Worm (Caenorhabditis elegans) whole organism, L4 larva: ENCODE data around the gene B0302.5.

Experiments used
- D1046.2 ChIP-seq: fragments of 200-800 bp; sonication (Bioruptor generic); IDR thresholded peaks from 2 replicates; pipeline ENCODE4 v1.3.6; 2022; ENCODE audit warnings: missing genetic modification characterization, missing compliant biosample characterization
- F37D6.2 ChIP-seq: sonication (generic microtip); optimal IDR thresholded peaks from 2 replicates; lab custom pipeline; 2016; ENCODE audit warnings: mild to moderate bottlenecking, missing genetic modification characterization, missing compliant biosample characterization
- F44E2.7 ChIP-seq: fragments of 200-800 bp; sonication (Bioruptor generic); IDR thresholded peaks from 2 replicates; pipeline ENCODE4 v2.1.2; 2022; ENCODE audit warnings: missing genetic modification characterization, missing compliant biosample characterization
- R02D3.7 ChIP-seq: fragments of 150-350 bp; sonication (generic microtip); optimal IDR thresholded peaks from 3 replicates; lab custom pipeline; 2014; ENCODE audit warnings: missing biosample characterization, missing genetic modification characterization
- T20F7.1 ChIP-seq: fragments of 200-800 bp; sonication (Bioruptor generic); optimal IDR thresholded peaks from 2 replicates; lab custom pipeline; 2018; ENCODE audit warnings: mild to moderate bottlenecking, missing genetic modification characterization, missing compliant biosample characterization
- T26A8.4 ChIP-seq: fragments of 200-800 bp; sonication (Bioruptor generic); IDR thresholded peaks from 2 replicates; pipeline ENCODE4 v1.3.6; 2022; ENCODE audit warnings: missing genetic modification characterization, missing compliant biosample characterization
- Y5F2A.4 ChIP-seq: fragments of 200-800 bp; sonication (Bioruptor generic); optimal IDR thresholded peaks from 2 replicates; lab custom pipeline; 2018; ENCODE audit warnings: mild to moderate bottlenecking, missing genetic modification characterization, missing compliant biosample characterization
- ZK337.2 ChIP-seq: fragments of 200-800 bp; sonication (Bioruptor generic); IDR thresholded peaks from 2 replicates; pipeline ENCODE4 v1.3.6; 2022; ENCODE audit warnings: missing genetic modification reagents, missing genetic modification characterization, missing compliant biosample characterization
- ama-1 ChIP-seq: fragments of 150-350 bp; optimal IDR thresholded peaks from 2 replicates; lab custom pipeline; 2014; ENCODE audit warnings: inconsistent platforms, mixed read lengths
- attf-4 ChIP-seq: sonication (generic microtip); optimal IDR thresholded peaks from 3 replicates; lab custom pipeline; 2017; ENCODE audit warnings: missing biosample characterization, missing genetic modification characterization
- ceh-20 ChIP-seq: fragments of 200-800 bp; sonication (Bioruptor generic); IDR thresholded peaks from 2 replicates; pipeline ENCODE4 v1.3.6; 2022; ENCODE audit warnings: missing genetic modification reagents, missing genetic modification characterization, missing compliant biosample characterization
- ceh-28 ChIP-seq: fragments of 150-350 bp; optimal IDR thresholded peaks from 2 replicates; lab custom pipeline; 2014; ENCODE audit warnings: missing biosample characterization, missing genetic modification reagents, missing genetic modification characterization
- ceh-32 ChIP-seq: sonication (generic microtip); optimal IDR thresholded peaks from 2 replicates; lab custom pipeline; 2016; ENCODE audit warnings: mild to moderate bottlenecking, missing genetic modification characterization, missing compliant biosample characterization; ENCODE audit not compliant: poor library complexity
- ceh-44 ChIP-seq: fragments of 200-800 bp; sonication (Bioruptor generic); IDR thresholded peaks from 2 replicates; pipeline ENCODE4 v1.3.6; 2022; ENCODE audit warnings: missing genetic modification reagents, missing genetic modification characterization, missing compliant biosample characterization
- cey-2 ChIP-seq: sonication (generic microtip); optimal IDR thresholded peaks from 3 replicates; lab custom pipeline; 2017; ENCODE audit warnings: missing genetic modification characterization, mild to moderate bottlenecking, missing compliant biosample characterization, antibody characterized with exemption, borderline replicate concordance; ENCODE audit not compliant: insufficient read depth
- ctbp-1 ChIP-seq: fragments of 200-800 bp; sonication (Bioruptor generic); IDR thresholded peaks from 2 replicates; pipeline ENCODE4 v1.3.6; 2022; ENCODE audit warnings: missing genetic modification reagents, missing genetic modification characterization, missing compliant biosample characterization
- daf-19 ChIP-seq: fragments of 200-800 bp; sonication (Bioruptor generic); conservative IDR thresholded peaks from 2 replicates; pipeline ENCODE4 v1.3.6; 2022; ENCODE audit warnings: missing genetic modification characterization, missing compliant biosample characterization
- dmd-6 ChIP-seq: fragments of 200-800 bp; sonication (Bioruptor generic); IDR thresholded peaks from 2 replicates; pipeline ENCODE4 v1.3.6; 2022; ENCODE audit warnings: missing genetic modification reagents, missing genetic modification characterization, missing compliant biosample characterization
- dve-1 ChIP-seq: sonication (generic microtip); optimal IDR thresholded peaks from 2 replicates; lab custom pipeline; 2017; ENCODE audit warnings: antibody characterized with exemption, mild to moderate bottlenecking, missing genetic modification characterization, missing compliant biosample characterization; ENCODE audit not compliant: insufficient read depth
- egl-27 ChIP-seq: sonication (generic microtip); optimal IDR thresholded peaks from 3 replicates; lab custom pipeline; 2017; ENCODE audit warnings: missing biosample characterization, missing genetic modification reagents, missing genetic modification characterization
- fos-1 ChIP-seq: fragments of 150-350 bp; optimal IDR thresholded peaks from 2 replicates; lab custom pipeline; 2014; ENCODE audit warnings: missing biosample characterization, missing genetic modification characterization
- hif-1 ChIP-seq, 2 experiments: sonication (generic microtip); optimal IDR thresholded peaks; 2 replicates each; lab custom pipeline; 2016 to 2017; ENCODE audit warnings: missing compliant biosample characterization in 2 of 2, missing genetic modification characterization in 2 of 2, missing genetic modification reagents in 2 of 2, missing genotype in 2 of 2, mild to moderate bottlenecking in 1 of 2
- hlh-30 ChIP-seq: sonication (generic microtip); optimal IDR thresholded peaks from 2 replicates; lab custom pipeline; 2017; ENCODE audit warnings: antibody characterized with exemption, mild to moderate bottlenecking, missing genetic modification characterization, missing compliant biosample characterization; ENCODE audit not compliant: insufficient read depth
- hmg-1.1 ChIP-seq: fragments of 200-800 bp; sonication (Bioruptor generic); IDR thresholded peaks from 2 replicates; pipeline ENCODE4 v1.3.6; 2022; ENCODE audit warnings: missing genetic modification reagents, missing genetic modification characterization, missing compliant biosample characterization
- lir-3 ChIP-seq: sonication (generic microtip); optimal IDR thresholded peaks from 2 replicates; lab custom pipeline; 2016; ENCODE audit warnings: mild to moderate bottlenecking, missing genetic modification characterization, missing compliant biosample characterization
- lsy-2 ChIP-seq, 2 experiments: fragments of 150-350 bp in 1 of 2; sonication (generic microtip) in 1 of 2; optimal IDR thresholded peaks; 2 replicates each; lab custom pipeline; 2014 to 2017; ENCODE audit warnings: missing biosample characterization in 2 of 2, missing genetic modification characterization in 2 of 2
- madf-5 ChIP-seq, 2 experiments: fragments of 200-800 bp; sonication (Bioruptor generic); IDR thresholded peaks; 2 replicates each; pipeline ENCODE4 v1.3.6; 2022; ENCODE audit warnings: missing compliant biosample characterization in 2 of 2, missing genetic modification characterization in 2 of 2
- madf-9 ChIP-seq: fragments of 200-800 bp; sonication (Bioruptor generic); conservative IDR thresholded peaks from 2 replicates; pipeline ENCODE4 v1.3.6; 2022; ENCODE audit warnings: missing genetic modification reagents, missing genetic modification characterization, missing compliant biosample characterization
- mdt-29 ChIP-seq: fragments of 200-800 bp; sonication (Bioruptor generic); IDR thresholded peaks from 2 replicates; pipeline ENCODE4 v1.3.6; 2022; ENCODE audit warnings: missing genetic modification reagents, missing genetic modification characterization, missing compliant biosample characterization
- mep-1 ChIP-seq: fragments of 150-350 bp; sonication (generic microtip); optimal IDR thresholded peaks from 3 replicates; lab custom pipeline; 2014; ENCODE audit warnings: missing biosample characterization, missing genetic modification characterization
- mes-2 ChIP-seq: sonication (generic microtip); optimal IDR thresholded peaks from 2 replicates; lab custom pipeline; 2016; ENCODE audit warnings: missing genotype, mild to moderate bottlenecking, missing genetic modification characterization, missing compliant biosample characterization; ENCODE audit not compliant: poor library complexity, severe bottlenecking
- mxl-2 ChIP-seq: fragments of 200-800 bp; sonication (Bioruptor generic); conservative IDR thresholded peaks from 2 replicates; pipeline ENCODE4 v1.3.6; 2022; ENCODE audit warnings: missing genetic modification reagents, missing genetic modification characterization, missing compliant biosample characterization
- mxl-3 ChIP-seq: fragments of 200-800 bp; sonication (Bioruptor generic); optimal IDR thresholded peaks from 2 replicates; lab custom pipeline; 2018; ENCODE audit warnings: mild to moderate bottlenecking, missing genetic modification characterization, missing compliant biosample characterization
- nhr-10 ChIP-seq: fragments of 150-350 bp; optimal IDR thresholded peaks from 2 replicates; lab custom pipeline; 2014; ENCODE audit warnings: missing biosample characterization, missing genetic modification characterization
- nhr-102 ChIP-seq: sonication (generic microtip); optimal IDR thresholded peaks from 2 replicates; lab custom pipeline; 2016; ENCODE audit warnings: mild to moderate bottlenecking, missing genetic modification characterization, moderate library complexity, missing compliant biosample characterization
- nhr-111 ChIP-seq: fragments of 200-800 bp; sonication (Bioruptor generic); optimal IDR thresholded peaks from 2 replicates; lab custom pipeline; 2018; ENCODE audit warnings: mild to moderate bottlenecking, missing genetic modification characterization, missing compliant biosample characterization
- nhr-237 ChIP-seq: sonication (generic microtip); optimal IDR thresholded peaks from 2 replicates; lab custom pipeline; 2017; ENCODE audit warnings: missing biosample characterization, missing genetic modification characterization
- nhr-28 ChIP-seq: fragments of 150-350 bp; optimal IDR thresholded peaks from 2 replicates; lab custom pipeline; 2014; ENCODE audit warnings: missing biosample characterization, missing genetic modification characterization
- nhr-41 ChIP-seq: fragments of 200-800 bp; sonication (Bioruptor generic); IDR thresholded peaks from 2 replicates; pipeline ENCODE4 v1.3.6; 2022; ENCODE audit warnings: missing genetic modification reagents, missing genetic modification characterization, missing compliant biosample characterization
- nhr-76 ChIP-seq: fragments of 150-350 bp; optimal IDR thresholded peaks from 2 replicates; lab custom pipeline; 2014; ENCODE audit warnings: missing biosample characterization, missing genetic modification characterization
- pha-4 ChIP-seq, 2 experiments: fragments of 150-350 bp in 1 of 2; fragments of 200-800 bp in 1 of 2; sonication (Bioruptor generic) in 1 of 2; IDR thresholded peaks in 1 of 2; optimal IDR thresholded peaks in 1 of 2; 2 replicates each; pipeline versions ENCODE4 v1.3.6 to Lab custom; 2014 to 2022; ENCODE audit warnings: missing genetic modification characterization in 2 of 2, missing genetic modification reagents in 2 of 2, missing biosample characterization in 1 of 2, missing compliant biosample characterization in 1 of 2
- pqm-1 ChIP-seq: sonication (generic microtip); optimal IDR thresholded peaks from 2 replicates; lab custom pipeline; 2017; ENCODE audit warnings: missing biosample characterization, missing genetic modification characterization
- snpc-1.2 ChIP-seq: fragments of 200-800 bp; sonication (Bioruptor generic); IDR thresholded peaks from 2 replicates; pipeline ENCODE4 v1.3.6; 2022; ENCODE audit warnings: missing genetic modification reagents, missing genetic modification characterization, missing compliant biosample characterization
- snpc-4 ChIP-seq: fragments of 150-350 bp; optimal IDR thresholded peaks from 2 replicates; lab custom pipeline; 2014; ENCODE audit warnings: missing biosample characterization, missing genetic modification characterization
- spr-3 ChIP-seq: fragments of 200-800 bp; sonication (Bioruptor generic); optimal IDR thresholded peaks from 2 replicates; lab custom pipeline; 2018; ENCODE audit warnings: mild to moderate bottlenecking, missing genetic modification characterization, missing compliant biosample characterization
- tag-97 ChIP-seq: fragments of 200-800 bp; sonication (Bioruptor generic); IDR thresholded peaks from 2 replicates; pipeline ENCODE4 v1.3.6; 2022; ENCODE audit warnings: missing genetic modification characterization, missing compliant biosample characterization
- unc-39 ChIP-seq: sonication (generic microtip); optimal IDR thresholded peaks from 2 replicates; lab custom pipeline; 2017; ENCODE audit warnings: missing biosample characterization, missing genetic modification characterization
- vab-7 ChIP-seq: fragments of 200-800 bp; sonication (Bioruptor generic); IDR thresholded peaks from 2 replicates; pipeline ENCODE4 v1.3.6; 2022; ENCODE audit warnings: missing genetic modification reagents, missing genetic modification characterization, missing compliant biosample characterization
- zag-1 ChIP-seq: fragments of 150-350 bp; optimal IDR thresholded peaks from 2 replicates; lab custom pipeline; 2014; ENCODE audit warnings: missing biosample characterization, missing genetic modification characterization
- zip-11 ChIP-seq: fragments of 200-800 bp; sonication (Bioruptor generic); IDR thresholded peaks from 2 replicates; pipeline ENCODE4 v1.3.6; 2022; ENCODE audit warnings: missing genetic modification characterization, missing compliant biosample characterization
- ztf-7 ChIP-seq: fragments of 150-350 bp; optimal IDR thresholded peaks from 2 replicates; lab custom pipeline; 2014; ENCODE audit warnings: missing biosample characterization, missing genetic modification characterization

Gene B0302.5

DNA sequence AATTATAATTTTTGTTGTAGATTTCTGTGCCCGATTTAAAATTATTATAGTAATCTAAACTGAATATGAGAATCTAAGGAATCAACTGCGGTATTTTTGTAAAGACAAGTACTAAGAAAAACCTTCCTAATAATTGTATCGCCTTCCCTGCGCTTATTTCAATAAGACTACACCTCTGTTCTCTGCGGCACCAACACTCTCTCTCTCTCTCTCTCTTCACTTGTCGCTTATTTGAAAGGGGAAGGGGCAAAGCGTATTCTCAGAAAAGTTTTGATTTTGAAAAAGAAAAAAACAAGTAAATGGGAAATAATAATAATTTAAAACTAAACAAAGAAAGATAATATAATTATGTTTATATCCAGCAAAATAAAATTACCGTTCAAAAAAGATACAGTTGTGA lies 13.7 kb downstream of the B0302.5 start (continued):
- TF ChIP-seq F37D6.2 (tag; lab: Kevin White, UChicago) (peak; percentile 39), tag-97 (GFP tag; lab: Robert Waterston, UW) (no peak), cey-2 (tag; lab: Kevin White, UChicago) (no peak), spr-3 (no peak), unc-39 (tag; lab: Kevin White, UChicago) (no peak), egl-27 (tag; lab: Kevin White, UChicago) (no peak), madf-5 (GFP tag; IDR thresholded peaks at IDR 0.05; lab: Robert Waterston, UW) (no peak), nhr-41 (GFP tag; lab: Robert Waterston, UW) (no peak), D1046.2 (GFP tag; lab: Robert Waterston, UW) (no peak), ceh-28 (tag; lab: Kevin White, UChicago) (no peak), hif-1 (tag; optimal IDR thresholded peaks at IDR 0.05; lab: Kevin White, UChicago) (no peak), mxl-3 (peak; percentile 6), attf-4 (tag; lab: Kevin White, UChicago) (no peak), R02D3.7 (tag; lab: Kevin White, UChicago) (no peak), pqm-1 (tag; lab: Kevin White, UChicago) (peak; percentile 49), mdt-29 (GFP tag; lab: Robert Waterston, UW) (no peak), nhr-102 (tag; lab: Kevin White, UChicago) (no peak), mxl-2 (GFP tag; lab: Robert Waterston, UW) (no peak), F44E2.7 (GFP tag; lab: Robert Waterston, UW) (no peak), madf-9 (0 out of 2 replicates have a peak, but pooled peaks have one; percentile 11), zag-1 (tag; lab: Kevin White, UChicago) (no peak), mes-2 (tag; lab: Kevin White, UChicago) (peak; percentile 89), ctbp-1 (GFP tag; lab: Robert Waterston, UW) (no peak), T26A8.4 (GFP tag; lab: Robert Waterston, UW) (peak; percentile 47), fos-1 (tag; lab: Kevin White, UChicago) (no peak), dmd-6 (GFP tag; lab: Robert Waterston, UW) (no peak; the same call in 1 of the 2 replicates), snpc-4 (no peak), mep-1 (tag; lab: Kevin White, UChicago) (peak; percentile 84), nhr-10 (peak; percentile 26), hlh-30 (tag; lab: Kevin White, UChicago) (peak; percentile 31), Y5F2A.4 (GFP tag; lab: Kevin White, UChicago) (no peak), nhr-111 (GFP tag; lab: Kevin White, UChicago) (no peak), ceh-44 (no peak), ztf-7 (tag; lab: Kevin White, UChicago) (peak; percentile 63), pha-4 (GFP tag; IDR thresholded peaks at IDR 0.05; lab: Robert Waterston, UW) (no peak), pha-4 (tag; optimal IDR thresholded peaks at IDR 0.05; lab: Kevin White, UChicago) (peak; percentile 35), daf-19 (GFP tag; lab: Robert Waterston, UW) (no peak), nhr-237 (tag; lab: Kevin White, UChicago) (no peak), vab-7 (GFP tag; lab: Robert Waterston, UW) (no peak), hmg-1.1 (GFP tag; lab: Robert Waterston, UW) (peak; percentile 87), nhr-76 (tag; lab: Kevin White, UChicago) (no peak), ZK337.2 (GFP tag; lab: Robert Waterston, UW) (no peak), nhr-28 (peak; percentile 61), ama-1 (no peak), ceh-20 (no peak), lir-3 (no peak), snpc-1.2 (GFP tag; lab: Robert Waterston, UW) (no peak), zip-11 (no peak), dve-1 (peak; percentile 75), ceh-32 (tag; lab: Kevin White, UChicago) (no peak), T20F7.1 (GFP tag; lab: Kevin White, UChicago) (peak; percentile 63), lsy-2 (tag; optimal IDR thresholded peaks at IDR 0.05; lab: Kevin White, UChicago) (peak in 1 of 2 experiments; percentile 24)
